Worm (Caenorhabditis elegans) whole organism, L3 larva: Measurements from ENCODE around the gene pat-4.
"Not testable (repeated sequence)": the region's sequence is repeated elsewhere in the genome, so short reads cannot be mapped to it uniquely, and the experiment has no call there.

Experiments
- ceh-16 ChIP-seq: sonication (generic microtip); optimal IDR thresholded peaks from 2 replicates; lab custom pipeline; 2017; ENCODE audit warnings: missing biosample characterization, missing genetic modification characterization
- ceh-28 ChIP-seq: fragments of 150-350 bp; optimal IDR thresholded peaks from 2 replicates; lab custom pipeline; 2014; ENCODE audit warnings: missing biosample characterization, missing genetic modification reagents, missing genetic modification characterization
- ceh-82 ChIP-seq: fragments of 150-350 bp; optimal IDR thresholded peaks from 2 replicates; lab custom pipeline; 2014; ENCODE audit warnings: missing biosample characterization, missing genetic modification characterization
- ceh-9 ChIP-seq: sonication (generic microtip); optimal IDR thresholded peaks from 2 replicates; lab custom pipeline; 2018; ENCODE audit warnings: missing biosample characterization, missing genetic modification characterization
- daf-12 ChIP-seq: fragments of 150-350 bp; optimal IDR thresholded peaks from 2 replicates; lab custom pipeline; 2014; ENCODE audit warnings: missing biosample characterization, missing genetic modification reagents, missing genetic modification characterization
- egl-27 ChIP-seq: sonication (generic microtip); optimal IDR thresholded peaks from 4 replicates; lab custom pipeline; 2017; ENCODE audit warnings: missing biosample characterization, missing genetic modification reagents, missing genetic modification characterization
- egl-5 ChIP-seq: fragments of 150-350 bp; optimal IDR thresholded peaks from 2 replicates; lab custom pipeline; 2017; ENCODE audit warnings: missing biosample characterization, missing genetic modification reagents, missing genetic modification characterization, inconsistent platforms
- elt-1 ChIP-seq: fragments of 150-350 bp; optimal IDR thresholded peaks from 2 replicates; lab custom pipeline; 2014; ENCODE audit warnings: missing biosample characterization, missing genetic modification characterization
- elt-2 ChIP-seq: sonication (generic microtip); optimal IDR thresholded peaks from 2 replicates; lab custom pipeline; 2016; ENCODE audit warnings: missing genetic modification reagents, mild to moderate bottlenecking, missing genetic modification characterization, missing compliant biosample characterization
- fkh-10 ChIP-seq: sonication (generic microtip); optimal IDR thresholded peaks from 2 replicates; lab custom pipeline; 2017; ENCODE audit warnings: missing biosample characterization, missing genetic modification reagents, missing genetic modification characterization
- fkh-2 ChIP-seq: fragments of 150-350 bp; optimal IDR thresholded peaks from 2 replicates; lab custom pipeline; 2014; ENCODE audit warnings: missing biosample characterization, missing genetic modification reagents, missing genetic modification characterization
- hmg-11 ChIP-seq: sonication (generic microtip); optimal IDR thresholded peaks from 2 replicates; lab custom pipeline; 2016; ENCODE audit warnings: missing genetic modification characterization, missing compliant biosample characterization
- jun-1 ChIP-seq: fragments of 150-350 bp; optimal IDR thresholded peaks from 2 replicates; lab custom pipeline; 2014; ENCODE audit warnings: missing biosample characterization, missing genetic modification reagents, missing genetic modification characterization
- lin-15B ChIP-seq: fragments of 150-350 bp; optimal IDR thresholded peaks from 2 replicates; lab custom pipeline; 2014; ENCODE audit warnings: missing biosample characterization, missing genetic modification characterization
- lin-39 ChIP-seq: fragments of 150-350 bp; optimal IDR thresholded peaks from 2 replicates; lab custom pipeline; 2018; ENCODE audit warnings: missing biosample characterization, missing genetic modification reagents, missing genetic modification characterization
- nfya-1 ChIP-seq: sonication (generic microtip); optimal IDR thresholded peaks from 2 replicates; lab custom pipeline; 2017; ENCODE audit warnings: missing genetic modification characterization, mild to moderate bottlenecking, missing compliant biosample characterization, antibody characterized with exemption, moderate library complexity; ENCODE audit not compliant: insufficient read depth
- nhr-11 ChIP-seq: fragments of 150-350 bp; optimal IDR thresholded peaks from 2 replicates; lab custom pipeline; 2014; ENCODE audit warnings: missing biosample characterization, missing genetic modification characterization
- nhr-23 ChIP-seq: fragments of 150-350 bp; optimal IDR thresholded peaks from 2 replicates; lab custom pipeline; 2014; ENCODE audit warnings: missing biosample characterization, missing genetic modification reagents, missing genetic modification characterization
- nhr-25 ChIP-seq: sonication (generic microtip); optimal IDR thresholded peaks from 2 replicates; lab custom pipeline; 2017; ENCODE audit warnings: missing biosample characterization, missing genetic modification characterization
- nhr-28 ChIP-seq: fragments of 150-350 bp; optimal IDR thresholded peaks from 2 replicates; lab custom pipeline; 2014; ENCODE audit warnings: missing biosample characterization, missing genetic modification characterization
- nhr-43 ChIP-seq: sonication (generic microtip); optimal IDR thresholded peaks from 2 replicates; lab custom pipeline; 2016; ENCODE audit warnings: mild to moderate bottlenecking, missing genetic modification characterization, missing compliant biosample characterization; ENCODE audit not compliant: poor library complexity, severe bottlenecking
- nhr-76 ChIP-seq: fragments of 150-350 bp; sonication (generic microtip); optimal IDR thresholded peaks from 5 replicates; lab custom pipeline; 2014; ENCODE audit warnings: missing biosample characterization, missing genetic modification characterization
- nhr-77 ChIP-seq: fragments of 150-350 bp; optimal IDR thresholded peaks from 2 replicates; lab custom pipeline; 2014; ENCODE audit warnings: missing biosample characterization, missing genetic modification characterization
- pha-4 ChIP-seq: fragments of 150-350 bp; optimal IDR thresholded peaks from 2 replicates; lab custom pipeline; 2014; ENCODE audit warnings: missing biosample characterization, missing genetic modification reagents, missing genetic modification characterization
- pqm-1 ChIP-seq: fragments of 150-350 bp; optimal IDR thresholded peaks from 2 replicates; lab custom pipeline; 2017; ENCODE audit warnings: missing biosample characterization, missing genetic modification characterization, inconsistent platforms
- skn-1 ChIP-seq: fragments of 150-350 bp; optimal IDR thresholded peaks from 2 replicates; lab custom pipeline; 2014; ENCODE audit warnings: missing biosample characterization, missing genetic modification characterization
- snpc-4 ChIP-seq: fragments of 150-350 bp; optimal IDR thresholded peaks from 2 replicates; lab custom pipeline; 2014; ENCODE audit warnings: missing biosample characterization, missing genetic modification characterization
- tbx-2 ChIP-seq: sonication (generic microtip); optimal IDR thresholded peaks from 2 replicates; lab custom pipeline; 2016; ENCODE audit warnings: mild to moderate bottlenecking, missing genetic modification characterization, missing compliant biosample characterization
- unc-62 ChIP-seq: fragments of 150-350 bp; sonication (generic microtip); optimal IDR thresholded peaks from 4 replicates; lab custom pipeline; 2014; ENCODE audit warnings: missing biosample characterization, missing genetic modification reagents, missing genetic modification characterization

The pat-4 gene

ce11 chrIII:134194-134593, 39.6 kb upstream of the pat-4 start, which contains the start of gene pals-25:
pals-25 (plus strand) TSS chrIII:134494.
- TF ChIP-seq lin-39 (tag; lab: Kevin White, UChicago), result no peak
- no peak for TF ChIP-seq nhr-28 (tag; lab: Kevin White, UChicago)
- no peak for TF ChIP-seq hmg-11 (tag; lab: Kevin White, UChicago)
- TF ChIP-seq nhr-76 (tag; lab: Kevin White, UChicago), result no peak
- TF ChIP-seq, all 47 proteins: peak for 0

ce11 chrIII:132118-132517, 37.5 kb upstream of the pat-4 start, which contains the start of gene pals-22:
pals-22 (plus strand) TSS chrIII:132418.
- TF ChIP-seq nhr-23 (tag; lab: Kevin White, UChicago) (no peak), nhr-25 (no peak), nhr-28 (tag; lab: Kevin White, UChicago) (no peak), pqm-1 (tag; lab: Kevin White, UChicago) (no peak), nhr-76 (tag; lab: Kevin White, UChicago) (no peak), ceh-28 (no peak), fkh-2 (no peak), ceh-82 (tag; lab: Kevin White, UChicago) (no peak)

ce11 chrIII:131627-132026, 37.0 kb upstream of the pat-4 start:
- peak; percentile 33 for TF ChIP-seq elt-2 (tag; lab: Kevin White, UChicago)
- no peak for TF ChIP-seq unc-62 (GFP tag; lab: Kevin White, UChicago)
- TF ChIP-seq jun-1 (tag; lab: Kevin White, UChicago), result peak; percentile 13
- TF ChIP-seq lin-15B (tag; lab: Kevin White, UChicago), result peak; percentile 77
- peak; percentile 71 for TF ChIP-seq egl-5 (tag; lab: Kevin White, UChicago)
- peak; percentile 61 for TF ChIP-seq nhr-23 (tag; lab: Kevin White, UChicago)
- no peak for TF ChIP-seq egl-27 (tag; lab: Kevin White, UChicago)
- peak; percentile 55 for TF ChIP-seq snpc-4 (tag; lab: Kevin White, UChicago)
- TF ChIP-seq hmg-11 (tag; lab: Kevin White, UChicago), result peak; percentile 18
- TF ChIP-seq pha-4 (tag; lab: Kevin White, UChicago), result peak; percentile 82
- peak; percentile 82 for TF ChIP-seq lin-39 (tag; lab: Kevin White, UChicago)
- peak; percentile 9 for TF ChIP-seq nhr-77 (tag; lab: Kevin White, UChicago)
- peak; percentile 12 for TF ChIP-seq fkh-10 (GFP tag; lab: Kevin White, UChicago)
- TF ChIP-seq nfya-1 (tag; lab: Kevin White, UChicago), result peak; percentile 70
- no peak for TF ChIP-seq tbx-2 (tag; lab: Kevin White, UChicago)

- TF ChIP-seq pha-4 (tag; lab: Kevin White, UChicago) (peak; percentile 38), pqm-1 (tag; lab: Kevin White, UChicago) (no peak), daf-12 (tag; lab: Kevin White, UChicago) (no peak), elt-2 (tag; lab: Kevin White, UChicago) (peak; percentile 38)
Observed at ce11 chrIII:130650-131049, 36.0 kb upstream of the pat-4 start, which contains the start of the genes nhr-280 and C29F9.2. nhr-280 (minus strand) TSS chrIII:130750. C29F9.2 (plus strand) TSS chrIII:130947.

ce11 chrIII:124478-124877, 29.9 kb upstream of the pat-4 start, which contains the start of gene pals-23:
pals-23 (plus strand) TSS chrIII:124778.
- TF ChIP-seq elt-1 (tag; lab: Kevin White, UChicago), result no peak
- TF ChIP-seq nhr-25, result no peak
- TF ChIP-seq nhr-11 (tag; lab: Kevin White, UChicago), result no peak
- TF ChIP-seq ceh-9, result no peak
- no peak for TF ChIP-seq hmg-11 (tag; lab: Kevin White, UChicago)
- no peak for TF ChIP-seq ceh-28

- TF ChIP-seq nfya-1 (tag; lab: Kevin White, UChicago); nhr-77 (tag; lab: Kevin White, UChicago); fkh-10 (GFP tag; lab: Kevin White, UChicago): not testable (repeated sequence)
Observed at ce11 chrIII:121983-122449, 27.4 kb upstream of the pat-4 start, which contains the start of gene C29F9.12. C29F9.12 (minus strand) TSS chrIII:122033.

ce11 chrIII:120199-120598, 25.6 kb upstream of the pat-4 start, which contains the start of gene pals-24:
pals-24 (plus strand) TSS chrIII:120435.
- TF ChIP-seq unc-62 (GFP tag; lab: Kevin White, UChicago) (no peak), skn-1 (tag; lab: Kevin White, UChicago) (no peak), ceh-16 (tag; lab: Kevin White, UChicago) (no peak), nhr-23 (tag; lab: Kevin White, UChicago) (no peak), nhr-43 (tag; lab: Kevin White, UChicago) (no peak), elt-2 (tag; lab: Kevin White, UChicago) (peak; percentile 84), ceh-82 (tag; lab: Kevin White, UChicago) (no peak), egl-5 (tag; lab: Kevin White, UChicago) (no peak), jun-1 (tag; lab: Kevin White, UChicago) (peak; percentile 46), tbx-2 (tag; lab: Kevin White, UChicago) (no peak), pqm-1 (tag; lab: Kevin White, UChicago) (peak; percentile 87), pha-4 (tag; lab: Kevin White, UChicago) (peak; percentile 58), fkh-10 (GFP tag; lab: Kevin White, UChicago) (no peak)
